Fruit fly (Drosophila melanogaster) whole organism, prepupa: Measurements from ENCODE around the gene CG13643.

Experiments
- Blimp-1 ChIP-seq: fragments of 200-800 bp; sonication (Bioruptor generic); optimal IDR thresholded peaks from 3 replicates; lab custom pipeline; 2017; ENCODE audit warnings: missing biosample characterization, missing genetic modification characterization, mild to moderate bottlenecking, moderate library complexity, missing genetic modification reagents
- CG11294 ChIP-seq: fragments of 200-800 bp; sonication (Bioruptor generic); IDR thresholded peaks from 2 replicates; pipeline ENCODE4 v1.3.6; 2022; ENCODE audit warnings: missing biosample characterization, missing genetic modification characterization
- CG11762 ChIP-seq: fragments of 200-800 bp; sonication (Bioruptor generic); optimal IDR thresholded peaks from 3 replicates; lab custom pipeline; 2016; ENCODE audit warnings: missing biosample characterization, missing genetic modification characterization; ENCODE audit not compliant: insufficient read depth
- CG1621 ChIP-seq: fragments of 200-800 bp; sonication (Bioruptor generic); optimal IDR thresholded peaks from 3 replicates; lab custom pipeline; 2018; ENCODE audit warnings: missing biosample characterization, mild to moderate bottlenecking, missing genetic modification characterization
- CG3032 ChIP-seq: fragments of 200-800 bp; optimal IDR thresholded peaks from 2 replicates; lab custom pipeline; 2019; ENCODE audit warnings: missing biosample characterization, mild to moderate bottlenecking, missing genetic modification characterization, moderate library complexity
- CG31627 ChIP-seq: fragments of 200-800 bp; sonication (Bioruptor generic); optimal IDR thresholded peaks from 3 replicates; lab custom pipeline; 2016; ENCODE audit warnings: missing biosample characterization, missing genetic modification characterization
- CG32006 ChIP-seq: fragments of 200-800 bp; sonication (Bioruptor generic); optimal IDR thresholded peaks from 3 replicates; lab custom pipeline; 2017; ENCODE audit warnings: missing biosample characterization, mild to moderate bottlenecking, missing genetic modification characterization
- CG34406 ChIP-seq: fragments of 200-800 bp; sonication (Bioruptor generic); optimal IDR thresholded peaks from 3 replicates; lab custom pipeline; 2016; ENCODE audit warnings: missing biosample characterization, missing genetic modification characterization
- CG4318 ChIP-seq: fragments of 200-800 bp; sonication (Bioruptor generic); optimal IDR thresholded peaks from 3 replicates; lab custom pipeline; 2017; ENCODE audit warnings: missing biosample characterization, mild to moderate bottlenecking, missing genetic modification characterization
- CG6163 ChIP-seq: fragments of 200-800 bp; sonication (Bioruptor generic); IDR thresholded peaks from 3 replicates; pipeline ENCODE4 v1.3.6; 2022; ENCODE audit warnings: missing biosample characterization, missing genetic modification characterization
- CG6276 ChIP-seq: fragments of 200-800 bp; sonication (Bioruptor generic); optimal IDR thresholded peaks from 2 replicates; lab custom pipeline; 2017; ENCODE audit warnings: missing biosample characterization, mild to moderate bottlenecking, missing genetic modification characterization
- CG6792 ChIP-seq: fragments of 200-800 bp; sonication (Bioruptor generic); optimal IDR thresholded peaks from 3 replicates; lab custom pipeline; 2016; ENCODE audit warnings: missing biosample characterization, missing genetic modification characterization
- CG6808 ChIP-seq: fragments of 200-800 bp; sonication (Bioruptor generic); optimal IDR thresholded peaks from 3 replicates; lab custom pipeline; 2017; ENCODE audit warnings: missing biosample characterization, missing genetic modification characterization, mild to moderate bottlenecking, moderate library complexity, missing genetic modification reagents
- CG6854 ChIP-seq: fragments of 200-800 bp; sonication (Bioruptor generic); optimal IDR thresholded peaks from 2 replicates; lab custom pipeline; 2017; ENCODE audit warnings: missing biosample characterization, mild to moderate bottlenecking, missing genetic modification characterization
- CG7368 ChIP-seq: fragments of 200-800 bp; sonication (Bioruptor generic); optimal IDR thresholded peaks from 3 replicates; lab custom pipeline; 2016; ENCODE audit warnings: missing biosample characterization, missing genetic modification characterization
- CG8119 ChIP-seq: fragments of 200-800 bp; sonication (Bioruptor generic); IDR thresholded peaks from 3 replicates; pipeline ENCODE4 v1.3.6; 2022; ENCODE audit warnings: missing biosample characterization, missing genetic modification characterization
- CG8319 ChIP-seq: fragments of 200-800 bp; sonication (Bioruptor generic); optimal IDR thresholded peaks from 3 replicates; lab custom pipeline; 2016; ENCODE audit warnings: missing biosample characterization, missing genetic modification characterization
- CG8632 ChIP-seq: fragments of 200-800 bp; sonication (Bioruptor generic); optimal IDR thresholded peaks from 3 replicates; lab custom pipeline; 2016; ENCODE audit warnings: missing biosample characterization, missing genetic modification characterization
- CG9139 ChIP-seq: fragments of 200-800 bp; sonication (Bioruptor generic); optimal IDR thresholded peaks from 3 replicates; lab custom pipeline; 2017; ENCODE audit warnings: missing biosample characterization, mild to moderate bottlenecking, missing genetic modification characterization
- Eip75B ChIP-seq: fragments of 200-800 bp; sonication (Bioruptor generic); optimal IDR thresholded peaks from 3 replicates; lab custom pipeline; 2016; ENCODE audit warnings: missing biosample characterization, missing genetic modification characterization
- Eip78C ChIP-seq: fragments of 200-800 bp; sonication (Bioruptor generic); peaks from one replicate; lab custom pipeline; 2016; ENCODE audit warnings: missing biosample characterization, missing genetic modification characterization
- Ets21C ChIP-seq: fragments of 200-800 bp; sonication (Bioruptor generic); optimal IDR thresholded peaks from 3 replicates; lab custom pipeline; 2016; ENCODE audit warnings: missing biosample characterization, missing genetic modification characterization
- Ets96B ChIP-seq: fragments of 200-800 bp; optimal IDR thresholded peaks from 2 replicates; lab custom pipeline; 2019; ENCODE audit warnings: missing biosample characterization, mild to moderate bottlenecking, missing genetic modification characterization, moderate library complexity
- Gug ChIP-seq: fragments of 200-800 bp; sonication (Bioruptor generic); IDR thresholded peaks from 2 replicates; pipeline ENCODE4 v1.3.6; 2022; ENCODE audit warnings: missing biosample characterization, missing genetic modification characterization
- Hr38 ChIP-seq: sonication (Bioruptor generic); optimal IDR thresholded peaks from 2 replicates; lab custom pipeline; 2016; ENCODE audit warnings: missing biosample characterization, missing genetic modification characterization
- Hr4 ChIP-seq: fragments of 200-800 bp; sonication (Bioruptor generic); optimal IDR thresholded peaks from 3 replicates; lab custom pipeline; 2016; ENCODE audit warnings: missing biosample characterization, missing genetic modification characterization
- Lpt ChIP-seq: fragments of 200-800 bp; sonication (Bioruptor generic); optimal IDR thresholded peaks from 3 replicates; lab custom pipeline; 2016; ENCODE audit warnings: missing biosample characterization, missing genetic modification characterization
- Met ChIP-seq: fragments of 200-800 bp; sonication (Bioruptor generic); optimal IDR thresholded peaks from 3 replicates; lab custom pipeline; 2016; ENCODE audit warnings: missing biosample characterization, missing genetic modification characterization
- OdsH ChIP-seq: fragments of 200-800 bp; sonication (Bioruptor generic); optimal IDR thresholded peaks from 3 replicates; lab custom pipeline; 2016; ENCODE audit warnings: missing biosample characterization, missing genetic modification characterization
- Smox ChIP-seq: fragments of 200-800 bp; sonication (Bioruptor generic); optimal IDR thresholded peaks from 3 replicates; lab custom pipeline; 2016; ENCODE audit warnings: missing biosample characterization, missing genetic modification characterization
- achi ChIP-seq: fragments of 200-800 bp; sonication (Bioruptor generic); optimal IDR thresholded peaks from 3 replicates; lab custom pipeline; 2016; ENCODE audit warnings: missing biosample characterization, missing genetic modification characterization
- acj6 ChIP-seq: fragments of 200-800 bp; sonication (Bioruptor generic); optimal IDR thresholded peaks from 3 replicates; lab custom pipeline; 2016; ENCODE audit warnings: missing biosample characterization, missing genetic modification characterization
- cyc ChIP-seq: fragments of 200-800 bp; sonication (Bioruptor generic); optimal IDR thresholded peaks from 3 replicates; lab custom pipeline; 2016; ENCODE audit warnings: missing biosample characterization, missing genetic modification characterization
- dac ChIP-seq: fragments of 200-800 bp; sonication (Bioruptor generic); optimal IDR thresholded peaks from 2 replicates; lab custom pipeline; 2017; ENCODE audit warnings: missing biosample characterization, mild to moderate bottlenecking, missing genetic modification characterization
- dsx ChIP-seq: fragments of 200-800 bp; optimal IDR thresholded peaks from 3 replicates; lab custom pipeline; 2019; ENCODE audit warnings: missing biosample characterization, mild to moderate bottlenecking, missing genetic modification characterization, moderate library complexity; ENCODE audit not compliant: poor library complexity, severe bottlenecking
- eg ChIP-seq: fragments of 200-800 bp; sonication (Bioruptor generic); IDR thresholded peaks from 3 replicates; pipeline ENCODE4 v1.3.6; 2022; ENCODE audit warnings: missing biosample characterization, missing genetic modification characterization
- fd85E ChIP-seq: fragments of 200-800 bp; sonication (Bioruptor generic); optimal IDR thresholded peaks from 3 replicates; lab custom pipeline; 2016; ENCODE audit warnings: missing biosample characterization, missing genetic modification characterization
- lz ChIP-seq: fragments of 200-800 bp; sonication (Bioruptor generic); optimal IDR thresholded peaks from 3 replicates; lab custom pipeline; 2016; ENCODE audit warnings: missing biosample characterization, missing genetic modification characterization
- net ChIP-seq: fragments of 200-800 bp; sonication (Bioruptor generic); optimal IDR thresholded peaks from 3 replicates; lab custom pipeline; 2016; ENCODE audit warnings: missing biosample characterization, missing genetic modification characterization
- pdm3 ChIP-seq: fragments of 200-800 bp; sonication (Bioruptor generic); optimal IDR thresholded peaks from 3 replicates; lab custom pipeline; 2016; ENCODE audit warnings: missing biosample characterization, missing genetic modification characterization
- spab ChIP-seq: fragments of 200-800 bp; sonication (Bioruptor generic); optimal IDR thresholded peaks from 2 replicates; lab custom pipeline; 2017; ENCODE audit warnings: missing biosample characterization, mild to moderate bottlenecking, missing genetic modification characterization, missing genetic modification reagents
- ss ChIP-seq, 2 experiments: fragments of 200-800 bp; sonication (Bioruptor generic); optimal IDR thresholded peaks; 2 replicates in 1 of 2; 3 replicates in 1 of 2; lab custom pipeline; 2017 to 2018; ENCODE audit warnings: mild to moderate bottlenecking in 2 of 2, missing biosample characterization in 2 of 2, missing genetic modification characterization in 2 of 2, moderate library complexity in 1 of 2
- svp ChIP-seq: fragments of 200-800 bp; sonication (Bioruptor generic); peaks from one replicate; lab custom pipeline; 2016; ENCODE audit warnings: missing biosample characterization, missing genetic modification characterization
- topi ChIP-seq: fragments of 200-800 bp; sonication (Bioruptor generic); optimal IDR thresholded peaks from 3 replicates; lab custom pipeline; 2016; ENCODE audit warnings: missing biosample characterization, missing genetic modification characterization
- vri ChIP-seq: fragments of 200-800 bp; sonication (Bioruptor generic); optimal IDR thresholded peaks from 3 replicates; lab custom pipeline; 2016; ENCODE audit warnings: missing biosample characterization, mild to moderate bottlenecking, missing genetic modification characterization

CG13643 gene

DNA sequence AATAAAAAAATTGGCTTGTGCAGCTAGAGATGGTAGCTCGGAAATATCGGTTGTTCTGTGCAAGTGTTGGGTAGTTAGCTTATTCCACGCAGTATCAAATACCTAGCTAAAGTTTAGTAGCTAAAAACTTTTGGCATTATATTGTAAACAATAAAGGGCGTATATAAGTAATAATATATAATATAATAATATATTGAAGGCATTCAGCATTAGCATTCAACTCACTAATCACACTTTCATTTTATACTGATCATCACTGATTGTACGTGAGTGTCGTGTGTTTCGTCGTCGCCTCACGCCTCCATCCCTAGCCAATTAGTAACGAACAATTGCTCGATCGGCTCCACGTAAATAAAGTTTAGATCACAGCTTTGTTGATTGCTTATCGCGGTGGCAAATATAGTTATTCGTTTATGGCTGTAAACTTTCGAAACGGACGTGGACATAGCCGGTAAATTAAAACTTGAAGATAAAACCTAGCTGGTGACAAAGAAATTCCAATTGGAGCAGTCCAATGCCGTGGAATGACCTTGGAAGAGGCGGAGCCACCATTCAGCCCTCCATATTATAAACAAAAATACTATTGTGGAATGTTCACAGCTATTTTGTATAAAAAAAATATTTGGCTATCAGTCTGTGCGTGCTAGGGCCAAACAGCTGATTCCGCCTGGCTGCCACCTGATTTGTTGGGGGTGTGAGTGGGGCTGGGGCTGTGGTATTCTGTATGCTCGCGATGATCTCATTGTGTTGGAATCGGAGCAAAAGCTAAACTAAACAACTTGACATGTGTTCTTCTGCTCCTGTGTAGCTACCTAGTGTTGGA lies 12.2 kb upstream of the CG13643 start, which contains the start of the genes PIG-S, sud1 and CG11168 (continued):
- no peak for TF ChIP-seq Hr4 (GFP tag; lab: Kevin White, UChicago)
- no peak for TF ChIP-seq CG6792 (GFP tag; lab: Kevin White, UChicago)
- TF ChIP-seq achi = no peak
- TF ChIP-seq CG6854 (GFP tag; lab: Kevin White, UChicago) = no peak
- TF ChIP-seq CG8632 (GFP tag; lab: Kevin White, UChicago) = no peak
- no peak for TF ChIP-seq Lpt (GFP tag; lab: Kevin White, UChicago)
- peak; percentile 18 for TF ChIP-seq CG1621 (tag; lab: Kevin White, UChicago)
- no peak for TF ChIP-seq cyc (GFP tag; lab: Kevin White, UChicago)
- no peak for TF ChIP-seq CG6276 (GFP tag; lab: Kevin White, UChicago)
- TF ChIP-seq Eip75B (GFP tag; lab: Kevin White, UChicago) = no peak
- TF ChIP-seq CG11294 (GFP tag; lab: Robert Waterston, UW) = peak; percentile 11; the same call in 1 of the 2 replicates
- no peak for TF ChIP-seq CG11762 (GFP tag; lab: Kevin White, UChicago)
- no peak for TF ChIP-seq CG9139
- no peak for TF ChIP-seq CG6808 (GFP tag; lab: Kevin White, UChicago)
- TF ChIP-seq Hr38 (GFP tag; lab: Kevin White, UChicago) = no peak
- TF ChIP-seq CG8119 (GFP tag; lab: Robert Waterston, UW) = no peak
- no peak for TF ChIP-seq ss (GFP tag; optimal IDR thresholded peaks at IDR 0.05; lab: Kevin White, UChicago)
- TF ChIP-seq Blimp-1 (GFP tag; lab: Kevin White, UChicago) = no peak
- TF ChIP-seq dsx (GFP tag; lab: Kevin White, UChicago) = peak; percentile 38
- TF ChIP-seq Ets96B = no peak
- TF ChIP-seq lz (GFP tag; lab: Kevin White, UChicago) = peak; percentile 41
- TF ChIP-seq CG6163 = peak; percentile 45; the same call in 1 of the 3 replicates
- TF ChIP-seq fd85E (GFP tag; lab: Kevin White, UChicago) = no peak
- TF ChIP-seq spab (GFP tag; lab: Kevin White, UChicago) = no peak
- TF ChIP-seq Smox (GFP tag; lab: Kevin White, UChicago) = no peak
- TF ChIP-seq CG8319 (GFP tag; lab: Kevin White, UChicago) = no peak
- no peak for TF ChIP-seq OdsH (GFP tag; lab: Kevin White, UChicago)

DNA sequence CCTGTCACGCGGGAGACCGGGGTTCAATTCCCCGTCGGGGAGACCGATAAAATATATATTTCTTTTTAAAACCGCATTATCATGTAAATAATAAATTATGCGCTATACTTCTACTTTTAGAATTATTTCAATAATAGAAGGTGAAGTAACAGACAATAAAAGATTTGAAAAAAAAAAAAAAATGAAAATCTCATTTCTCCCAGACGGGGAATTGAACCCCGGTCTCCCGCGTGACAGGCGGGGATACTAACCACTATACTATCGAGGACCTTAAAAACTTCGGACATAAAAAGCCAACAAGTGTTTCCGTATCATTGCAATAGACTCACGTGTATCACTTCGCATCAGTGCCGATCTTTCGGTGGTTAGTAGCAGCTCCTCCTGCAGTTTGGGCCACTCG lies 9.1 kb upstream of the CG13643 start:
- TF ChIP-seq CG3032 (tag; lab: Kevin White, UChicago) = no peak
- no peak for TF ChIP-seq Gug (GFP tag; lab: Robert Waterston, UW)
- TF ChIP-seq topi = no peak
- no peak for TF ChIP-seq CG6854 (GFP tag; lab: Kevin White, UChicago)
- TF ChIP-seq CG1621 (tag; lab: Kevin White, UChicago) = no peak
- TF ChIP-seq Hr38 (GFP tag; lab: Kevin White, UChicago) = no peak
- no peak for TF ChIP-seq CG8632 (GFP tag; lab: Kevin White, UChicago)
- TF ChIP-seq CG34406 (GFP tag; lab: Kevin White, UChicago) = no peak
- no peak for TF ChIP-seq CG8319 (GFP tag; lab: Kevin White, UChicago)
- TF ChIP-seq svp (GFP tag; lab: Kevin White, UChicago) = no peak
- no peak for TF ChIP-seq CG4318 (GFP tag; lab: Kevin White, UChicago)
- TF ChIP-seq eg (GFP tag; lab: Robert Waterston, UW) = no peak
- TF ChIP-seq pdm3 (GFP tag; lab: Kevin White, UChicago) = no peak
- TF ChIP-seq Smox (GFP tag; lab: Kevin White, UChicago) = no peak
- TF ChIP-seq spab (GFP tag; lab: Kevin White, UChicago) = no peak

DNA sequence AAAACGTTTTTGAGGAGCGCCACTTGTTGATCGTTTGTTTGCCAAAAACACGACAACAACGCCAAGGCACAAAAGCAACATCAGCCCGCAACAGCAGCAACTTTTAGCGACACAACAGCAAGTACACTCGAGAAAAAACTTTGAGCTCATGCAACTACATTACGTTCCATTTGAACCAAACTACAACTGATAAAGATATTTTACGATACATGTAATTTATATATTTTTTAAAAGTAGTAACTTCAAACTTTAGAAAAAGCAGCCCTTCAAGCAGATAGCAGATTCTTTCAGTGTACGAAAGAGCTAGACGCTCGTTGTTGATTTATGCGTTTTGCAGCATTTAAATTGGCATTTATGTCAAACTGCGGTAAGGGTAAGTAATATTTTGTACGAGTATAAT lies 4.3 kb upstream of the CG13643 start:
- TF ChIP-seq CG31627 (GFP tag; lab: Kevin White, UChicago) (no peak), Gug (GFP tag; lab: Robert Waterston, UW) (peak; percentile 53; the same call in 1 of the 2 replicates), Eip75B (GFP tag; lab: Kevin White, UChicago) (no peak), CG9139 (no peak), CG32006 (GFP tag; lab: Kevin White, UChicago) (peak; percentile 79), vri (GFP tag; lab: Kevin White, UChicago) (no peak), Blimp-1 (GFP tag; lab: Kevin White, UChicago) (no peak), Lpt (GFP tag; lab: Kevin White, UChicago) (peak; percentile 47), CG11762 (GFP tag; lab: Kevin White, UChicago) (peak; percentile 43), Ets21C (no peak), CG1621 (tag; lab: Kevin White, UChicago) (no peak), CG6792 (GFP tag; lab: Kevin White, UChicago) (peak; percentile 12), ss (GFP tag; optimal IDR thresholded peaks at IDR 0.05; lab: Kevin White, UChicago) (no peak), acj6 (GFP tag; lab: Kevin White, UChicago) (peak; percentile 39), Eip78C (GFP tag; lab: Kevin White, UChicago) (peak; percentile 85), CG7368 (GFP tag; lab: Kevin White, UChicago) (peak; percentile 4), net (peak; percentile 69), svp (GFP tag; lab: Kevin White, UChicago) (no peak), achi (peak; percentile 50), dac (peak; percentile 56), Met (GFP tag; lab: Kevin White, UChicago) (no peak)
